Fruit fly (Drosophila melanogaster) S2 (cell line): ENCODE results near the gene Cul2.

Source experiments
- CG8478 ChIP-seq: fragments of >200 bp; optimal IDR thresholded peaks from 2 replicates; lab custom pipeline; 2018
- CTCF ChIP-seq, 2 experiments: fragments of >200 bp; optimal IDR thresholded peaks; 2 replicates each; lab custom pipeline; 2018

dm6 chr2L:21630563-21630817, 28.0 kb upstream of the Cul2 start:
- no peak for TF ChIP-seq CTCF (optimal IDR thresholded peaks at IDR 0.05; lab: Kevin White, UChicago)
- TF ChIP-seq CG8478, result no peak
